Worm (Caenorhabditis elegans): ENCODE results near the gene hcp-2.

hcp-2 gene

DNA sequence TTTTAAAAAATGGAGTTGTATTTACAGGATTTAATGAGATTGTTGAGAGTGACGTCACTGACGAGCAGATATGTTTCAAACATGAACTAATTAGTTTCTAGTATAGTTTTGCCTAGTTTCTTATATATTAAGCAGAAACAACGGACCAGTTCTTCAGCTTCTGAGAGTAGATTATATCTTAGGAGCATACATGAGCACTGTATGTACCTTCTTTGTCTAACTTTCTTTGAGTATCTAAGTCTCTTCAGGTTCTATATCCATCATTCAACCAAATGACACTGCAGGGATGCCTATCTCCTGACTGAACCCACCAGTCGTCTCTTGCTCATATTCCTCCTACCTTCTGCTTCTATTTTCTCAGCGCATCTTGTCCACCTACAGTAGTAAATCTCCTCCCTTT is 51.1 kb downstream of the hcp-2 start, which contains the start of gene her-1:
TSS of gene her-1 (plus strand) at position 301 of the 400 bp plus-strand sequence.
- no peak for TF ChIP-seq flt-1 (GFP tag; IDR thresholded peaks at IDR 0.05)

DNA sequence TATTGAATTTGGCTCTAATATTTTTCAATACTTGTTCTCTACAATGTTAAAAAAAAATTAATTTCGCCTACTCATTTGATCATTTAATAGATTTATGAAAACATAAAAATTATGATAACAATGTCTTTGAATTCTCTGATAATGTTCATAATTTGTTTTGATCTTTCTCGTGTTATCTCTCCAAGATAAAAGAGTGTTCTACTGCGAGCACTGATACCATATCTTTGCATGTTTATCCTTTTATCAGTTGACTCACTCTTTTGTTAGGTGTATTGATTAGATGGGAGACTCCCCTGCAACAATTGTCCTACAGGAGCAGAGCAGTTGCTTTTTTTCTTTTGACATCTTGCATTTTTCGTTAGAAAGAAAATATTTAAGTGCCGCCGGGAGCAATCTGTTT is 53.6 kb downstream of the hcp-2 start:
- TF ChIP-seq ref-1 (GFP tag; conservative IDR thresholded peaks at IDR 0.05), result no peak
- TF ChIP-seq cog-1 (tag; optimal IDR thresholded peaks at IDR 0.05), result no peak
- TF ChIP-seq ztf-29 (GFP tag; IDR thresholded peaks at IDR 0.05), result no peak
- no peak for TF ChIP-seq klf-2 (GFP tag; conservative IDR thresholded peaks at IDR 0.05)
- TF ChIP-seq flt-1 (GFP tag; IDR thresholded peaks at IDR 0.05), result no peak
- no peak for TF ChIP-seq T22C8.4 (GFP tag; IDR thresholded peaks at IDR 0.05)
- no peak for TF ChIP-seq med-1 (GFP tag; optimal IDR thresholded peaks at IDR 0.05; ENCODE audit: insufficient read depth)
- no peak for TF ChIP-seq tab-1 (GFP tag; IDR thresholded peaks at IDR 0.05)
- no peak for TF ChIP-seq ztf-23 (GFP tag; IDR thresholded peaks at IDR 0.05)

All from whole organism, midembryonic.